Fruit fly (Drosophila melanogaster): ENCODE results near the gene EMC10.

The EMC10 gene

DNA sequence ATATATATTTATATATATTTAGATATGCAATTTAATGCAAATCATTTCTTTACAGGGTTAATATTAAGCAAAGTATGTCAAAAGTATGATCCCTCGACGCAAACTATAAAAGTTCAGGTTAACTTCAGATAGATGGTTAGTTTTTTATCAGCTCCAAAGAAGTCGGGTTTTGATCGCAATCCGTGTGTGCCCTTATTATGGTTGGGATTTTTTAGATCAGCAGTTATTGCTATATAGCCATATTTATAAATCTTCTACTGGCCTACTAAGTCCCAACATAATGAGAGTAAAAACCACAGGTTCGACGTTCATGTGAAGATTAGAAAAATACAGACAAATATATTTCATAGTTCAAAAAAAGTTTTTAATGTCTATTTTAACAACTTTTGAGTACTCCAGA is at the start of gene EMC10:
TSS of gene EMC10 (plus strand) at position 301 of the 400 bp plus-strand sequence.
- TF ChIP-seq bab1 (GFP tag; optimal IDR thresholded peaks at IDR 0.05) (no peak), kay (GFP tag; ENCODE audit: borderline replicate concordance) (peak; percentile 44)

DNA sequence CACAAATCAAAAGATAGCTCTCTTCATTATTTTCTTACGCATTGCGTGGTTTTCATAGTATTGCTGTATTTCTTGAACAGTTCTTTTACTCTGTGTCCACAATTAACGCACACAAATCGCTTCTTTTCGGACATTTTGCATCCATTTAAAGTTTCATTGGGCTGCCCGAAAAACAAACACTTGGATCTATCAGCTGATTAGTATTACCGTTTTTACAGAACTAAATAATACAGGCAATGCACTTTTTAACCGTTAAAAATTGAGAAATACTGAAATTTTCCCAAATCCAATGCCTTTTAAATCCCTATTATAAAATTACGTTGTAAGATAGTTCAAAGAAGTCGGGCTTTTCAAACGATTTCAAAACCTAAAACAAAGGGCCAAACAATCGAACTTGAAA is 44.8 kb upstream of the EMC10 start, which contains the start of gene Arv1:
TSS of gene Arv1 (minus strand) at position 226 of the 400 bp plus-strand sequence.
- no peak for TF ChIP-seq Clk (GFP tag; optimal IDR thresholded peaks at IDR 0.05)
- TF ChIP-seq bab1 (GFP tag; optimal IDR thresholded peaks at IDR 0.05): peak; percentile 28
- TF ChIP-seq CG12768 (GFP tag; optimal IDR thresholded peaks at IDR 0.05): no peak
- no peak for TF ChIP-seq CG5204 (GFP tag; optimal IDR thresholded peaks at IDR 0.05)
- TF ChIP-seq kay (GFP tag; ENCODE audit: borderline replicate concordance): peak; percentile 91
- TF ChIP-seq CG1620 (GFP tag; optimal IDR thresholded peaks at IDR 0.05): no peak
- TF ChIP-seq CG7045 (GFP tag; optimal IDR thresholded peaks at IDR 0.05): no peak
- no peak for TF ChIP-seq cnc (optimal IDR thresholded peaks at IDR 0.05)

DNA sequence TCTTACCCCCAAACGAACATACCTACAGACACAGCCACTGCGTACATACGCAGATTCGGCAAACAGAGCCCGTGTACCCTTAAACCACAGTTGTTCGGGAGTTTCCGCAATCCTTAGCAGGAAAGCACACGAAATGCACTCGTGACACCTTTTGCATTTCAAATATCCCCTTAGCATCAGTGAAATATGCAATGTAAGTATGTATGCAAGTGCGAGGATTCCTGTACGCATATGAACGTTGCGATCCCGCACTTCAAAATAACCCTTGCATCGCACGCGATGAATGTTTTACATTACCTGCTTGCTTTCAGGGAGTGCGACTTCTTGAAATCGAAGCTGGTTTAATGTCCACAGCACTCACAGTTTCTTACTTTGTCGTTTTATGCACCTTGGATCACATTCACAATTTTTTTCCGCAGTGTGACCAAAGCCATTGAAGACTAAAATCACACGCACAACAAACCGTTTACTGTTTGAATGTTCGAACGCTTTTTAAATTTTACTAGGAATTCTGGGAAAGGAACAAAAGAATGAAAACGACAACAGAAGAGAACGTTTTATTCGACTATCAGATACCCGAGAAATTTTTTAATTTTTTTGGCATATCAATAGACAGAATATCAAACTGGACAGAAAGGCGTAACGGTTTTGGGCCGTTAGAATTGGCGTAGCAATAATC is 40.5 kb upstream of the EMC10 start, which contains the start of gene Mkrn1:
TSS of gene Mkrn1 (minus strand) at position 444 of the 679 bp plus-strand sequence.
- TF ChIP-seq bab1 (GFP tag; optimal IDR thresholded peaks at IDR 0.05): peak; percentile 58
- no peak for TF ChIP-seq pad (GFP tag; optimal IDR thresholded peaks at IDR 0.05)

DNA sequence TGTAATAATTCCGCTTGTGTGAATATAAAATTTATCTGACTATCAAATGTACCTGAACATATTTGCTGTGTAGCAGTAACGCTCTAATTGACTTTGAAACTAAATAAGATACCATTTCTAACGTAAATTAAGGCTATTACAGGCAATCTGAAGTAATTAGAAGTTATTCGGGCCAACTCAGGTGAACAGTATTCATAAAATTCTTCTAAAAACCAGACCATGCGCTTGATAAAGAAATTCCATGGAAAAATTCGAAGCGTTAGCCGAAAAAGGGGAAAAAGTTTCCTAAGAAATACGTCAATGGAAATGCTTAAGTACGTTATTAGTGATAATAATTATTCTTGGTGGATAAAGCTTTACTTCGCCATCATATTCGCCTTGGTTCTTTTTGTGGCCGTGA is 39.6 kb upstream of the EMC10 start, which contains the start of gene ppk5:
TSS of gene ppk5 (plus strand) at position 301 of the 400 bp plus-strand sequence.
- TF ChIP-seq Mnt (GFP tag; optimal IDR thresholded peaks at IDR 0.05) (no peak), CG33017 (tag; optimal IDR thresholded peaks at IDR 0.05) (no peak)

DNA sequence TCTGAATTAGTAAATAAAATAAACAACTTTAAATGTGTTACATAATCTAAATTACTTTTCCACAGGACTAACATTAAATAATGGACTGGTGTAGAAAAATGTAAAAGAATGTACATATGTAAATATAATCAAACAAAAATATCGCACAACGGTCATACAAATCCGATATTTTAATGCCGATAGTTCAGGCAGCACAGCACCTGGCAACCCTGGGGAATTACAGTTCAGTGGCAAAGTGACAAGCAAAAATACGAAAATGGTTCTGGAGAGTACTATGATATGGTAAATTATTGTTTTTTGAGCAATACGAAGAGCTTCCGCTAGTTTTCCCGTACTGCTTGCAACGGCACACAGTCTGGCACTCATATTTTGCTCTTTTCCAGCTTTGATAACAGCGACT is 37.1 kb upstream of the EMC10 start, which contains the start of gene Rpn10:
TSS of gene Rpn10 (plus strand) at position 144 of the 400 bp plus-strand sequence.
- no peak for TF ChIP-seq toe (GFP tag; optimal IDR thresholded peaks at IDR 0.05)
- TF ChIP-seq CG14711 (tag; optimal IDR thresholded peaks at IDR 0.05): peak; percentile 99
- TF ChIP-seq CG33017 (tag; optimal IDR thresholded peaks at IDR 0.05): no peak
- no peak for TF ChIP-seq CG7101 (tag; optimal IDR thresholded peaks at IDR 0.05)
- TF ChIP-seq Clk (GFP tag; optimal IDR thresholded peaks at IDR 0.05): no peak
- peak; percentile 19 for TF ChIP-seq Crg-1 (GFP tag; optimal IDR thresholded peaks at IDR 0.05)
- TF ChIP-seq CG12768 (GFP tag; optimal IDR thresholded peaks at IDR 0.05): no peak
- no peak for TF ChIP-seq kay (GFP tag; ENCODE audit: borderline replicate concordance)
- TF ChIP-seq cnc (optimal IDR thresholded peaks at IDR 0.05): peak; percentile 81 to 95
- TF ChIP-seq CG7045 (GFP tag; optimal IDR thresholded peaks at IDR 0.05): no peak
- TF ChIP-seq CG11617 (GFP tag; optimal IDR thresholded peaks at IDR 0.05): peak; percentile 5
- TF ChIP-seq Mnt (GFP tag; optimal IDR thresholded peaks at IDR 0.05): peak; percentile 33
- TF ChIP-seq CG5204 (GFP tag; optimal IDR thresholded peaks at IDR 0.05): no peak
- TF ChIP-seq cic (GFP tag; optimal IDR thresholded peaks at IDR 0.05): no peak
- no peak for TF ChIP-seq Hr96 (GFP tag; optimal IDR thresholded peaks at IDR 0.05)
- peak; percentile 70 for TF ChIP-seq bab1 (GFP tag; optimal IDR thresholded peaks at IDR 0.05)
- peak; percentile 86 for TF ChIP-seq ovo (GFP tag; optimal IDR thresholded peaks at IDR 0.05)
- peak; percentile 51 for TF ChIP-seq CG1620 (GFP tag; optimal IDR thresholded peaks at IDR 0.05)
- TF ChIP-seq tj (GFP tag; optimal IDR thresholded peaks at IDR 0.05): no peak
- peak; percentile 50 for TF ChIP-seq pad (GFP tag; optimal IDR thresholded peaks at IDR 0.05)

DNA sequence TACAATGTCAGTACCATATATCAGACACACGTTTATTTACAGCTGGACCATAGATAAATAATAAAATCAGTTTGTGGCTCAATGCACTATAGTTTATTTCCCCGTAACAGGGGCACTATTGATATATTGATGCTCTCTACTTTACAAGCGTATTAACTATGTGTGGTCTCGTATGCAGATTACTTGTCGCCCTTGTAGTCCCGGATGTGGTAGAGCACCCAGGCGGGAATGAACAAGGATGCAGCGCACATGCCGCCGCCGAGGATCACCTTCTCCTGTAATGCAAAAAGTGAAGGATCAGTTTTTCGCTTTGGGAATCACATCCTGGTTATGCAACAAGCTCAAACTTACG is 35.1 kb upstream of the EMC10 start:
- TF ChIP-seq cic (GFP tag; optimal IDR thresholded peaks at IDR 0.05) (no peak), CG7101 (tag; optimal IDR thresholded peaks at IDR 0.05) (no peak), pad (GFP tag; optimal IDR thresholded peaks at IDR 0.05) (no peak), toe (GFP tag; optimal IDR thresholded peaks at IDR 0.05) (no peak), CG33017 (tag; optimal IDR thresholded peaks at IDR 0.05) (no peak), Clk (GFP tag; optimal IDR thresholded peaks at IDR 0.05) (no peak), CG5204 (GFP tag; optimal IDR thresholded peaks at IDR 0.05) (no peak), CG7045 (GFP tag; optimal IDR thresholded peaks at IDR 0.05) (no peak), tj (GFP tag; optimal IDR thresholded peaks at IDR 0.05) (no peak), CG14711 (tag; optimal IDR thresholded peaks at IDR 0.05) (no peak), CG1620 (GFP tag; optimal IDR thresholded peaks at IDR 0.05) (no peak), ovo (GFP tag; optimal IDR thresholded peaks at IDR 0.05) (no peak)

DNA sequence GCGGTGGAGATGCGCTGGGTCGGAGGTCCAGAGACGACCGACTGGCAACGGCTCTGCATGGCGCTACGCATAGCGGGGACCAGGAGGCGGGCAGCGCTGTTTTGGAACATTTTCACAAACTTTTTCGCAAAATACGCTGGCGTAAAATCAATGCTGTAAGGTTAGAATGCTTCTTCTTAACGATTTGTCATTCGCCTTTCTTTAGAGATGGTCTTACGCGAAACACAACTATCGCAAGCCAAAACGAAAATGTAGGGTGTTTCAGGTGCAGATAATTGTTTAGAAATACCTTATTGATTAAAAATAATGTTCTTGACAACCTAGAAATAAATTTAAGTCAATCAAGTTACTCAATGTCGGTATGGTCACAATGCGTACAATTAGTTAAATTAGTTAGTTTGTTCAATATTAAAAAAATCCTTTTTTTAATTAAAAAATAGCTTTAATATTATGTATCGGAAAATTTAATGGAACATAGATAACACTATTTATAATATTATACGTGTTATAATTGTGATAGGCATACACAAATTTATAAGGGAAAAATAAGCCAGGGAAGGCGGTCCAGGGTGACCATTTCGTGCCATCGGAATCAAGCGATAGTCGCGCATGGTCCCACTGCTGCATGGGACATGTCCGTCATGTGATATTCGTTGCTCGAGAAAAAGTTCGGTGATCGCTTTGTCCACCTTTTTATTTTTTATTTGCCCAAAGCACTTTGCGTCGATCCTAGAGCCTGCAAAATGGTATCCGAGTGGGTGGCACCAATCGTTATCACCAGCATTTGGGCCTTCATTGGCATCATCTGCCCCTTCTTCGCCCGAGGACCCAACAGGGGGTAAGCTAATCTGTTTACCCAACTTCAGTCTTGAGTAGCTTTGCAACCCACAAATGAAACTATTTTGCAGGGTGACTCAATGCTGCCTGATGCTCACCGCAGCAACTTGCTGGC is 34.4 kb upstream of the EMC10 start, which contains the start of the genes COX8 and VhaM9.7-b:
TSS of gene COX8 (minus strand) at position 203 of the 952 bp plus-strand sequence.
TSS of gene VhaM9.7-b (plus strand) at position 618 of the 952 bp plus-strand sequence.
- TF ChIP-seq CG11617 (GFP tag; optimal IDR thresholded peaks at IDR 0.05) (peak; percentile 73), ovo (GFP tag; optimal IDR thresholded peaks at IDR 0.05) (peak; percentile 66), CG1620 (GFP tag; optimal IDR thresholded peaks at IDR 0.05) (peak; percentile 64), cnc (optimal IDR thresholded peaks at IDR 0.05) (no peak), toe (GFP tag; optimal IDR thresholded peaks at IDR 0.05) (no peak), CG7101 (tag; optimal IDR thresholded peaks at IDR 0.05) (peak; percentile 67), CG5204 (GFP tag; optimal IDR thresholded peaks at IDR 0.05) (no peak), CG14711 (tag; optimal IDR thresholded peaks at IDR 0.05) (peak; percentile 47), CG33017 (tag; optimal IDR thresholded peaks at IDR 0.05) (no peak), Hr96 (GFP tag; optimal IDR thresholded peaks at IDR 0.05) (no peak), Crg-1 (GFP tag; optimal IDR thresholded peaks at IDR 0.05) (peak; percentile 63), bab1 (GFP tag; optimal IDR thresholded peaks at IDR 0.05) (peak; percentile 41), kay (GFP tag; ENCODE audit: borderline replicate concordance) (no peak), cic (GFP tag; optimal IDR thresholded peaks at IDR 0.05) (peak; percentile 38), tj (GFP tag; optimal IDR thresholded peaks at IDR 0.05) (peak; percentile 30), Clk (GFP tag; optimal IDR thresholded peaks at IDR 0.05) (peak; percentile 29), Mnt (GFP tag; optimal IDR thresholded peaks at IDR 0.05) (peak; percentile 72), pad (GFP tag; optimal IDR thresholded peaks at IDR 0.05) (peak; percentile 44), CG12768 (GFP tag; optimal IDR thresholded peaks at IDR 0.05) (peak; percentile 2), CG7045 (GFP tag; optimal IDR thresholded peaks at IDR 0.05) (peak; percentile 78)

Data from whole organism, adult.